Fruit fly (Drosophila melanogaster) whole organism, adult: ENCODE data around the gene Btnd.
A peak's percentile ranks its signal among the peaks of the same experiment; 100 is the strongest.

Source experiments
- CG11617 ChIP-seq: fragments of 200-800 bp; sonication (Bioruptor generic); optimal IDR thresholded peaks from 2 replicates; lab custom pipeline; 2017; ENCODE audit warnings: mild to moderate bottlenecking, missing biosample characterization, missing genetic modification reagents, missing genetic modification characterization
- CG12768 ChIP-seq: fragments of 200-800 bp; sonication (Bioruptor generic); optimal IDR thresholded peaks from 2 replicates; lab custom pipeline; 2017; ENCODE audit warnings: missing biosample characterization, missing genetic modification characterization, mild to moderate bottlenecking, moderate library complexity, missing genetic modification reagents
- CG14711 ChIP-seq: fragments of 200-800 bp; sonication (Bioruptor generic); optimal IDR thresholded peaks from 2 replicates; lab custom pipeline; 2018; ENCODE audit warnings: missing biosample characterization, mild to moderate bottlenecking, missing genetic modification characterization, moderate library complexity
- CG1620 ChIP-seq: fragments of 200-800 bp; sonication (Bioruptor generic); optimal IDR thresholded peaks from 2 replicates; lab custom pipeline; 2016; ENCODE audit warnings: missing biosample characterization, missing genetic modification characterization
- CG33017 ChIP-seq: fragments of 200-800 bp; sonication (Bioruptor generic); optimal IDR thresholded peaks from 2 replicates; lab custom pipeline; 2018; ENCODE audit warnings: missing biosample characterization, mild to moderate bottlenecking, missing genetic modification characterization, moderate library complexity
- CG5204 ChIP-seq: fragments of 200-800 bp; sonication (Bioruptor generic); optimal IDR thresholded peaks from 2 replicates; lab custom pipeline; 2016; ENCODE audit warnings: missing biosample characterization, missing genetic modification characterization
- CG7045 ChIP-seq: fragments of 200-800 bp; sonication (Bioruptor generic); optimal IDR thresholded peaks from 2 replicates; lab custom pipeline; 2017; ENCODE audit warnings: missing biosample characterization, mild to moderate bottlenecking, missing genetic modification characterization
- CG7101 ChIP-seq: fragments of 200-800 bp; sonication (Bioruptor generic); optimal IDR thresholded peaks from 2 replicates; lab custom pipeline; 2018; ENCODE audit warnings: missing biosample characterization, mild to moderate bottlenecking, missing genetic modification characterization, moderate library complexity
- Clk ChIP-seq: fragments of 200-800 bp; sonication (Bioruptor generic); optimal IDR thresholded peaks from 2 replicates; lab custom pipeline; 2017; ENCODE audit warnings: missing biosample characterization, missing genetic modification characterization
- Crg-1 ChIP-seq: fragments of 200-800 bp; sonication (Bioruptor generic); optimal IDR thresholded peaks from 2 replicates; lab custom pipeline; 2016; ENCODE audit warnings: missing biosample characterization, missing genetic modification characterization
- Hr96 ChIP-seq: fragments of 200-800 bp; sonication (Bioruptor generic); optimal IDR thresholded peaks from 2 replicates; lab custom pipeline; 2016; ENCODE audit warnings: missing biosample characterization, missing genetic modification characterization
- Mnt ChIP-seq: fragments of 200-800 bp; sonication (Bioruptor generic); optimal IDR thresholded peaks from 2 replicates; lab custom pipeline; 2016; ENCODE audit warnings: missing biosample characterization, mild to moderate bottlenecking, missing genetic modification characterization
- bab1 ChIP-seq: fragments of 200-800 bp; sonication (Bioruptor generic); optimal IDR thresholded peaks from 3 replicates; lab custom pipeline; 2019; ENCODE audit warnings: missing biosample characterization, mild to moderate bottlenecking, missing genetic modification characterization, moderate library complexity
- cic ChIP-seq: fragments of 200-800 bp; sonication (Bioruptor generic); optimal IDR thresholded peaks from 2 replicates; lab custom pipeline; 2017; ENCODE audit warnings: missing biosample characterization, mild to moderate bottlenecking, missing genetic modification characterization, moderate library complexity
- cnc ChIP-seq, 2 experiments: fragments of >200 bp; optimal IDR thresholded peaks; 2 replicates each; lab custom pipeline; 2017
- kay ChIP-seq: fragments of 200-800 bp; sonication (Bioruptor generic); peaks from one replicate; lab custom pipeline; 2016; ENCODE audit warnings: missing biosample characterization, missing genetic modification characterization, borderline replicate concordance
- ovo ChIP-seq: fragments of 200-800 bp; sonication (Bioruptor generic); optimal IDR thresholded peaks from 2 replicates; lab custom pipeline; 2016; ENCODE audit warnings: missing biosample characterization, missing genetic modification characterization
- pad ChIP-seq: fragments of 200-800 bp; sonication (Bioruptor generic); optimal IDR thresholded peaks from 3 replicates; lab custom pipeline; 2017; ENCODE audit warnings: missing biosample characterization, missing genetic modification characterization, mild to moderate bottlenecking, moderate library complexity, missing genetic modification reagents
- tj ChIP-seq: fragments of 200-800 bp; sonication (Bioruptor generic); optimal IDR thresholded peaks from 3 replicates; lab custom pipeline; 2017; ENCODE audit warnings: missing biosample characterization, mild to moderate bottlenecking, missing genetic modification characterization, moderate library complexity
- toe ChIP-seq: fragments of 200-800 bp; sonication (Bioruptor generic); optimal IDR thresholded peaks from 2 replicates; lab custom pipeline; 2016; ENCODE audit warnings: missing biosample characterization, missing genetic modification characterization

The Btnd gene

DNA sequence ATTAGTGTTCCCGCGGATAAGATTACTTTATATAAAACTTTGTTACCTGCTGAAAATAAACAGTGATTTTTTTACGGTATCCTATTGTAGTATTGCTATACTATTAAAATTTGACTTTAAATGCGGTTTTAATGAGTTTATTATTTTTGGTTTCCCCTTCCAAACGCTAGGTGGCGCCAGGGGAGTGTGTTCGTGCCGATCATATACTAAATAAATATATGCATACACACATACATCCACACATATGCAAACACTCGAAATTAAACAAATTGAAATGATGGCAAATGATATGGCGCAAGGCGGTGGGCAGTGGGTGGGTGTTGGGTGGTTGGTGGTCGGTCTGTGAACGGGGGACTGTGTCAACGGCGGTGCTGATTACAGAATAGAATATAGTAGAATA lies 34.6 kb upstream of the Btnd start:
- no peak for TF ChIP-seq CG11617 (GFP tag; lab: Kevin White, UChicago)

DNA sequence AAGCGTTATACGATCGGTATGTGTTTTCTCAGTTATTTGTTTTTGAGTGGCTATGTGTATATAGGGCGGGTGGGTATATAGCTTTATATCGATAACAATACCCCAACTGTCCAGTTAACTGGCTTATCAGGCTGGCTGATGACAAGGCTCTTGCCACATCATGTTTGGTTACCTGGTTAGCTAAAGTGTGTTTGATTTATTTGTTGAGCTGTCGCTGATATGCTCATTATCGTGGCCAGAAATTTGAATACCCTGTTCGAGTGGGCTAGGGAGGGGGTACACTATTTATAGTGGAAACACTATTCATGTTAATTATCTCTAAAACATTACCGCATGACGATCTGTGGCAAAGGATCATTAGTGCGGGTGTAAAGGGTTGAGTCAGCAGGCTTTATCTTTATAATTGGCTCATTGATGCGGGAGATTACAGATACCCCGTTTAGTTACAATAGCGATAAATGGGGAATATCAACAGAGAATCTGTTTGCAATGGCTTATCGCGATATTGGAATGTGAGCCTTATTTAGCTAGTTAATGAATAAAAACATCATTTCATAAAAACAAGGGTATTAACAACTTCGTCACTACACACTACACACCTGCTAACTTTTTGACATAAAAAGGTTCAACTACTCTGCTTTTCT lies 33.9 kb upstream of the Btnd start:
- no peak for TF ChIP-seq bab1 (GFP tag; lab: Kevin White, UChicago)
- no peak for TF ChIP-seq CG12768 (GFP tag; lab: Kevin White, UChicago)
- no peak for TF ChIP-seq CG7045
- TF ChIP-seq cic (GFP tag; lab: Kevin White, UChicago), result no peak
- TF ChIP-seq CG11617 (GFP tag; lab: Kevin White, UChicago), result no peak
- no peak for TF ChIP-seq tj
- TF ChIP-seq Crg-1, result no peak
- TF ChIP-seq CG7101 (tag; lab: Kevin White, UChicago), result no peak
- no peak for TF ChIP-seq Mnt (GFP tag; lab: Kevin White, UChicago)

DNA sequence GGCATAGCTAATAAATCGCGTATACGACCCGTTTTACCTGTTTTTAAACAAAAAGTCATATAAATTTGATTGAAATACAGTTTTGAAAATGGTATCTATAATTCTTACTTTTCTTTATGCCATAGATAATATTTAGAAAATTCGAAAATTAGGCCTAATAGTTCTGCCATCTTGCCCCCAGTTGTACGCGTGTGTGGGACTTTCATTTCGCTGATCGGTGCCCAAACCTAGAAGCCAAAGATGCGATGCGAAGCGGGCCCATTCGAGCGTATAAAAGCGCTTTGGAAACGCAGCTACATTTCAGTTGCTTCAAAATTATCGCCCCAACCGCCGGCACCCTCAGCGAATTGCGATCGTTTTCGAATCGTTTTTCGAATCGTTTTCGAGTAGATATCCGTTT lies 17.9 kb upstream of the Btnd start, which contains the start of gene CG14445:
TSS of gene CG14445 (plus strand) at position 301 of the 400 bp plus-strand sequence.
- no peak for TF ChIP-seq CG11617 (GFP tag; lab: Kevin White, UChicago)
- TF ChIP-seq kay (GFP tag; lab: Kevin White, UChicago), result no peak
- no peak for TF ChIP-seq tj

DNA sequence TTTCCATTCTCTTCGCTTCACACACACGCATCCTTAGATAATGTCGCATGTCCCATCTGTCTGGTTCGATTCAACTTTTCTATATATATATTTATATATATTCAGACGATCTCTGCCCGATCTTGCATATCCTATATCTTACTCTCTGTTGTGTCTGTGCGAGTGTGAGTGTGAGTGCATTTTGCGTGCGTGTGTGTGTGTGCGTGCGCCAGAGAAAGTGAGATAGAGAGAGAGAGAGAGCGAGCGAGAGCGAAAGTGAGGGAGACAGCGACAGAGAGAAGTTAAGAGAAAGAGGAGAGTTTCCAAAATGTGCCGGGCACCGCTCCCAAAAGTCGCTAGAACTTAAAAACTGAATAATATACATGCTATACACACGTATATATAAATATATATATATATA lies 12.6 kb upstream of the Btnd start:
- TF ChIP-seq cic (GFP tag; lab: Kevin White, UChicago) (no peak), Crg-1 (no peak), kay (GFP tag; lab: Kevin White, UChicago) (no peak), CG33017 (tag; lab: Kevin White, UChicago) (no peak), toe (no peak), CG12768 (GFP tag; lab: Kevin White, UChicago) (no peak), pad (GFP tag; lab: Kevin White, UChicago) (no peak), CG7045 (no peak), CG1620 (GFP tag; lab: Kevin White, UChicago) (no peak), CG14711 (tag; lab: Kevin White, UChicago) (no peak), CG7101 (tag; lab: Kevin White, UChicago) (no peak), Hr96 (GFP tag; lab: Kevin White, UChicago) (no peak), CG5204 (no peak), CG11617 (GFP tag; lab: Kevin White, UChicago) (no peak), cnc (optimal IDR thresholded peaks at IDR 0.05; lab: Kevin White, UChicago) (no peak), Mnt (GFP tag; lab: Kevin White, UChicago) (no peak), tj (no peak), bab1 (GFP tag; lab: Kevin White, UChicago) (no peak), ovo (no peak)

DNA sequence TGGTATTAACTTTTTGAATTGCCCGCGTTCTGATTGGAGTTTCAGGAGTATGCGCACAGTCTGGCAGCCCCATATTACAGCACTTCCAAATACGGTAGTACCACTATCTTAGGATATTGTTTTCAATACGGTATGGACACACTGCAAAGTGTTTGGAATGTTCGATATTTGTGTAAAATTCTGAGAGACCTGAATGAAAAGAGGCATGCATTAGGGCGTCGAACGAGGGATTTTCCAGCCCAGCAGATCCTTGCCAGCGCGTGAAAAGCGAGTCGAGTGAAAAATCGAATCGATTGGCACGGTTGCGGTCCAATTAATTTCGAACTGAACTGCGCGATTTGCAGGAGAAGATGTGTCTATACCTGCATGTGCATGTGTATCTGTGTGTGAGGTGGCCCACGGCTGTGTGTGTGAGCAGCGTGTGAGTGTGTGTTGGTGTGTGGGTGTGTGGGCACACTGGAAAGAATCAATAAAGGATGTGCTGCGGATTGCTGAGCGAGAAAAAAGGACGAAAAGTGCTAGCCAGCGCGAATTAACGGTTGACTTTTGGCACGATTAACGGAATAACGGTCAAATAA lies 6.4 kb upstream of the Btnd start, which contains the start of gene dtn:
TSS of gene dtn (plus strand) at position 176 of the 578 bp plus-strand sequence.
- TF ChIP-seq CG12768 (GFP tag; lab: Kevin White, UChicago), result no peak
- TF ChIP-seq CG14711 (tag; lab: Kevin White, UChicago), result no peak
- peak; percentile 30 for TF ChIP-seq pad (GFP tag; lab: Kevin White, UChicago)
- peak; percentile 18 for TF ChIP-seq Mnt (GFP tag; lab: Kevin White, UChicago)

DNA sequence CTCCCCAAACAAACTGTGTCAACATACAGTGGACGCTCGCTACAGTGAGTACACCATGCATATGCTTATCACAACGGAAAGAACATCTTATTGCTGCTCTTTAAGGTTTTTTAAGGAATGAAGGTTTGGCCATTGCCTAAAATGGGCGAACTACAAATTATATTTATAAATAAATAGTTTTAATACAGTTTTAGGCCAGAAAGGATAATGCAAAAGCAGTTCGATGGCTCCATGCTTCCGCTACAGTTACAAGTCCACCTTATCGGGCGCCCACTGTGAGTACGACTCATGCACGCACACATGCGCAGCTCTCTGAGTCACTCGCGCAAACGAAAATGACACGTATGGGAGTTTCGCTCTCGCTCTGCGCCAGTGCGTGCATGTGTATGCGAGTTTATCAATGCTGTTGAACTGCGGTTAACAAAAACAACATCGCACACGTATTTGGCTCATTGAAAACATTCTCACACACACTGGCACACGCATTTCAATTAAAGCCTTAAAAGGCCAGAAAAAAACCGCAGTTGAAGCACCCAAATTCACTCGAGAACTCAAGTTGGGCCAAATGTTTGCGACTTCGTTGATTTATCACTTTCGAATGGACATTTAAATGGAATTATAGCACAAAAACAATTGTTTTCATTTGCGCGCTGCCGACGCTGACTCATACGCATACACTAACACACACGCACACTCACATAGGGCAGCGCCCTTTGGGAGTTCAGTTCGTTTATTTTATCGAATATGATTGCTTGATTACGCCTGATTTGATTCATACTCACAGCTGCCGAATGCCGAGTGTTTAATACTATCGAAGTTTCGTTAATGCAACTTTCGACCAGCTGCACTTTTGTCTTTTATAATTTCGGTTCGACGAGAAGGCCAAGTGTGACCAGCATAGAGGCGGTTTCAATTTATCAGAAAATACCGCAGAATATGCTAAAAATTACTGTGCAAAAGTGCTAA lies 5.4 kb upstream of the Btnd start, which contains the start of gene sqh:
TSS of gene sqh (minus strand) at position 916 of the 966 bp plus-strand sequence.
- TF ChIP-seq pad (GFP tag; lab: Kevin White, UChicago) (peak; percentile 85), kay (GFP tag; lab: Kevin White, UChicago) (peak; percentile 99), ovo (peak; percentile 89), CG33017 (tag; lab: Kevin White, UChicago) (peak; percentile 86), CG11617 (GFP tag; lab: Kevin White, UChicago) (peak; percentile 97), CG14711 (tag; lab: Kevin White, UChicago) (peak; percentile 83), CG5204 (no peak), bab1 (GFP tag; lab: Kevin White, UChicago) (peak; percentile 95), tj (peak; percentile 98), cnc (optimal IDR thresholded peaks at IDR 0.05; lab: Kevin White, UChicago) (no peak), CG7045 (peak; percentile 82), cic (GFP tag; lab: Kevin White, UChicago) (peak; percentile 75), Crg-1 (peak; percentile 76), CG1620 (GFP tag; lab: Kevin White, UChicago) (peak; percentile 80), Hr96 (GFP tag; lab: Kevin White, UChicago) (no peak), Mnt (GFP tag; lab: Kevin White, UChicago) (peak; percentile 91), CG12768 (GFP tag; lab: Kevin White, UChicago) (peak; percentile 84), toe (no peak), Clk (GFP tag; lab: Kevin White, UChicago) (peak; percentile 74), CG7101 (tag; lab: Kevin White, UChicago) (peak; percentile 96)
